Worm (Caenorhabditis elegans) whole organism, L2 larva: ENCODE results near the gene cyp-14A4.

Source experiments
- ama-1 ChIP-seq: fragments of 150-350 bp; optimal IDR thresholded peaks from 2 replicates; lab custom pipeline; 2018; ENCODE audit warnings: inconsistent platforms
- elt-1 ChIP-seq: fragments of 150-350 bp; optimal IDR thresholded peaks from 2 replicates; lab custom pipeline; 2014; ENCODE audit warnings: missing biosample characterization, missing genetic modification characterization
- elt-3 ChIP-seq: sonication (generic microtip); optimal IDR thresholded peaks from 2 replicates; lab custom pipeline; 2017; ENCODE audit warnings: missing biosample characterization, missing genetic modification characterization
- lsy-2 ChIP-seq, 2 experiments: fragments of 150-350 bp in 1 of 2; sonication (generic microtip) in 1 of 2; optimal IDR thresholded peaks; 2 replicates each; lab custom pipeline; 2014 to 2017; ENCODE audit warnings: missing biosample characterization in 2 of 2, missing genetic modification characterization in 2 of 2
- mdl-1 ChIP-seq, 2 experiments: fragments of 150-350 bp in 1 of 2; sonication (generic microtip) in 1 of 2; optimal IDR thresholded peaks; 2 replicates each; lab custom pipeline; 2017; ENCODE audit warnings: missing biosample characterization in 2 of 2, missing genetic modification characterization in 2 of 2
- nhr-12 ChIP-seq: fragments of 150-350 bp; optimal IDR thresholded peaks from 2 replicates; lab custom pipeline; 2014; ENCODE audit warnings: missing biosample characterization, missing genetic modification characterization
- skn-1 ChIP-seq: sonication (generic microtip); optimal IDR thresholded peaks from 2 replicates; lab custom pipeline; 2017; ENCODE audit warnings: missing biosample characterization, missing genetic modification characterization

DNA sequence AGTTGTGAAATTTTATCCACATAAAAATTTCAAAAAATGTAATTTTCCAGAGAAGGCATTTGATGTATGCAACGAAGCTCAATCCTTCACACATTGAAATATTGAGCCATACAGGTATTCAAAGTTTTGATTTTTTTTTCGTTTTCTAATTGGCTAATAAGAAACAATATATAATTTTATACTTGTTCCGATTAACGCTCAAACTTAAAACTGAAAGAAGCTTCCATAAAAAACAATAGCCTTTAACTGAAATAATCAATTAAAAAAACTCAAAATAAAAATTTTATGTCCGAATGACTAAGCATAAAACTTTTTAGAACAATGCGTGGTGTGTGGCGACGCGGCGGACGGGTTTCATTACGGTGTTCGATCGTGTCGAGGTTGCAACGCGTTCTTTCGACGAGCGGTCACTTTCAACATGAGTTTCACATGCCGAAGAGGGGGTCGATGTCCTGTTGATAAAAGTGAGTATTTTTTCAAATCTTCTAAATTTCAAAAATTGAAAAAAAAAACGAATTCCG lies 32.0 kb downstream of the cyp-14A4 start, which contains the start of gene nhr-32:
- no peak for TF ChIP-seq ama-1 (lab: Kevin White, UChicago)
- no peak for TF ChIP-seq mdl-1 (tag; optimal IDR thresholded peaks at IDR 0.05; lab: Kevin White, UChicago)
- TF ChIP-seq elt-3 (tag; lab: Kevin White, UChicago), result no peak
- TF ChIP-seq lsy-2 (tag; optimal IDR thresholded peaks at IDR 0.05; lab: Kevin White, UChicago), result no peak
- TF ChIP-seq skn-1 (tag; lab: Kevin White, UChicago), result no peak
- no peak for TF ChIP-seq elt-1
- TF ChIP-seq nhr-12 (tag; lab: Kevin White, UChicago), result no peak
